Fruit fly (Drosophila melanogaster): ENCODE results near the gene CG13123.

CG13123 gene

DNA sequence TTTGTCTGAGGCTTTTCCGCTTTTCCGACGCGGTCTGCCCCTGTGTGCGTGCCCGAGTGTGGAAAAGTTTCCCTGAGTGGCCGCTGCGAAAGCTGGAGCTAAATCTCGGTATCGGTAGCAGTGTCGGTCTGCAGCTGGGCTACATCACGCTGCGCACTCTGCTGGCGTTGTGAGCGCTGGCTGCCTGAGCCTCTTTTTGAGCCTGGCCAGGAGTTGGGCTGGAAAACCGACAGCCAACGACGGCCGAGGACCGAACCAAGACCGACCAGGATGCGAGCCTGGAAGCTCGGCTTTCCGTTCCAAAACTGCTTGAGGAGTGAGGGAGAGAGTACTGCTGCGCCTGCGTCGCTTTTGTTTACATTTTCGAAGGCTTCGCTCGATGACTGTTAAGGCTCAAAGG, 49.1 kb downstream of the CG13123 start:
- no peak for TF ChIP-seq Myc (optimal IDR thresholded peaks at IDR 0.05)
- TF ChIP-seq insv (optimal IDR thresholded peaks at IDR 0.05): no peak
- TF ChIP-seq Sin3A (optimal IDR thresholded peaks at IDR 0.05): no peak
- TF ChIP-seq psq (optimal IDR thresholded peaks at IDR 0.05): no peak
- TF ChIP-seq h (optimal IDR thresholded peaks at IDR 0.05): no peak
- TF ChIP-seq ttk (optimal IDR thresholded peaks at IDR 0.05): no peak

Measured in Kc167 (cell line).